Fruit fly (Drosophila melanogaster) whole organism, embryonic: ENCODE results near the gene CAHbeta.

Source experiments
- Adf1 ChIP-seq: fragments of 200-800 bp; sonication (Bioruptor generic); IDR thresholded peaks from 2 replicates; pipeline ENCODE4 v1.3.6; 2022; ENCODE audit warnings: missing biosample characterization, missing genetic modification characterization
- Bteb2 ChIP-seq: fragments of 200-800 bp; sonication (Bioruptor generic); optimal IDR thresholded peaks from 2 replicates; lab custom pipeline; 2016; ENCODE audit warnings: missing biosample characterization, missing genetic modification characterization
- CG11085 ChIP-seq: fragments of 200-800 bp; sonication (Bioruptor generic); IDR thresholded peaks from 2 replicates; pipeline ENCODE4 v1.3.6; 2022; ENCODE audit warnings: missing biosample characterization, missing genetic modification characterization
- CG11504 ChIP-seq: fragments of 200-800 bp; sonication (Bioruptor generic); optimal IDR thresholded peaks from 3 replicates; lab custom pipeline; 2019; ENCODE audit warnings: missing biosample characterization, mild to moderate bottlenecking, missing genetic modification characterization, moderate library complexity
- CG12104 ChIP-seq: fragments of 200-800 bp; sonication (Bioruptor generic); optimal IDR thresholded peaks from 3 replicates; lab custom pipeline; 2016; ENCODE audit warnings: missing biosample characterization, missing genetic modification characterization
- CG13296 ChIP-seq: fragments of 200-800 bp; sonication (Bioruptor generic); optimal IDR thresholded peaks from 3 replicates; lab custom pipeline; 2018; ENCODE audit warnings: missing biosample characterization, mild to moderate bottlenecking, missing genetic modification characterization
- CG15269 ChIP-seq: fragments of 200-800 bp; sonication (Bioruptor generic); optimal IDR thresholded peaks from 2 replicates; lab custom pipeline; 2018; ENCODE audit warnings: missing biosample characterization, mild to moderate bottlenecking, missing genetic modification characterization, moderate library complexity
- CG15696 ChIP-seq: fragments of 200-800 bp; sonication (Bioruptor generic); optimal IDR thresholded peaks from 2 replicates; lab custom pipeline; 2019; ENCODE audit warnings: missing biosample characterization, mild to moderate bottlenecking, missing genetic modification characterization, moderate library complexity
- CG16815 ChIP-seq: fragments of 200-800 bp; sonication (Bioruptor generic); optimal IDR thresholded peaks from 3 replicates; lab custom pipeline; 2017; ENCODE audit warnings: missing biosample characterization, mild to moderate bottlenecking, missing genetic modification characterization
- CG17328 ChIP-seq: fragments of 200-800 bp; sonication (Bioruptor generic); IDR thresholded peaks from 2 replicates; pipeline ENCODE4 v1.3.6; 2022; ENCODE audit warnings: missing biosample characterization, missing genetic modification characterization
- CG2116 ChIP-seq: fragments of 200-800 bp; sonication (Bioruptor generic); optimal IDR thresholded peaks from 3 replicates; lab custom pipeline; 2018; ENCODE audit warnings: missing biosample characterization, mild to moderate bottlenecking, missing genetic modification characterization
- CG30020 ChIP-seq: fragments of 200-800 bp; optimal IDR thresholded peaks from 2 replicates; lab custom pipeline; 2019; ENCODE audit warnings: missing biosample characterization, mild to moderate bottlenecking, missing genetic modification characterization, moderate library complexity
- CG31365 ChIP-seq: fragments of 200-800 bp; sonication (Bioruptor generic); optimal IDR thresholded peaks from 2 replicates; lab custom pipeline; 2018; ENCODE audit warnings: missing biosample characterization, mild to moderate bottlenecking, missing genetic modification characterization
- CG43689 ChIP-seq: fragments of 200-800 bp; sonication (Bioruptor generic); IDR thresholded peaks from 2 replicates; pipeline ENCODE4 v1.3.6; 2022; ENCODE audit warnings: missing biosample characterization, missing genetic modification characterization
- CG4404 ChIP-seq: fragments of 200-800 bp; sonication (Bioruptor generic); IDR thresholded peaks from 2 replicates; pipeline ENCODE4 v1.3.6; 2022; ENCODE audit warnings: missing biosample characterization, missing genetic modification characterization
- CG4617 ChIP-seq: fragments of 200-800 bp; sonication (Bioruptor generic); optimal IDR thresholded peaks from 3 replicates; lab custom pipeline; 2016; ENCODE audit warnings: missing biosample characterization, missing genetic modification characterization, borderline replicate concordance
- CG4707 ChIP-seq: fragments of 200-800 bp; sonication (Bioruptor generic); optimal IDR thresholded peaks from 2 replicates; lab custom pipeline; 2018; ENCODE audit warnings: missing biosample characterization, mild to moderate bottlenecking, missing genetic modification characterization, moderate library complexity
- Dp ChIP-seq: fragments of 200-800 bp; sonication (Bioruptor generic); optimal IDR thresholded peaks from 2 replicates; lab custom pipeline; 2018; ENCODE audit warnings: missing biosample characterization, mild to moderate bottlenecking, missing genetic modification characterization, moderate library complexity
- HHEX ChIP-seq: fragments of 200-800 bp; sonication (Bioruptor generic); optimal IDR thresholded peaks from 3 replicates; lab custom pipeline; 2017; ENCODE audit warnings: missing biosample characterization, mild to moderate bottlenecking, missing genetic modification characterization, missing genetic modification reagents
- Hr78 ChIP-seq, 2 experiments: fragments of 200-800 bp in 1 of 2; fragments of >200 bp in 1 of 2; sonication (Bioruptor generic) in 1 of 2; optimal IDR thresholded peaks; 2 replicates each; lab custom pipeline; 2017 to 2019; ENCODE audit warnings: missing biosample characterization in 2 of 2, missing genetic modification characterization in 2 of 2, mild to moderate bottlenecking in 1 of 2, moderate library complexity in 1 of 2
- Hsf ChIP-seq: fragments of 200-800 bp; sonication (Bioruptor generic); optimal IDR thresholded peaks from 3 replicates; lab custom pipeline; 2016; ENCODE audit warnings: missing biosample characterization, missing genetic modification characterization
- Jarid2 ChIP-seq: fragments of 200-800 bp; sonication (Bioruptor generic); optimal IDR thresholded peaks from 3 replicates; lab custom pipeline; 2017; ENCODE audit warnings: mild to moderate bottlenecking, missing biosample characterization, missing genetic modification reagents, missing genetic modification characterization
- NFAT ChIP-seq: fragments of 200-800 bp; sonication (Bioruptor generic); IDR thresholded peaks from 2 replicates; pipeline ENCODE4 v1.3.6; 2022; ENCODE audit warnings: missing biosample characterization, missing genetic modification characterization
- NK7.1 ChIP-seq: fragments of 200-800 bp; sonication (Bioruptor generic); optimal IDR thresholded peaks from 3 replicates; lab custom pipeline; 2016; ENCODE audit warnings: missing biosample characterization, missing genetic modification characterization
- Poxn ChIP-seq: fragments of 200-800 bp; sonication (Bioruptor generic); IDR thresholded peaks from 2 replicates; pipeline ENCODE4 v1.3.6; 2022; ENCODE audit warnings: missing biosample characterization, missing genetic modification characterization
- Trl ChIP-seq, 3 experiments: fragments of >200 bp in 2 of 3; fragments of 200-800 bp in 1 of 3; sonication (Bioruptor generic) in 1 of 3; optimal IDR thresholded peaks; 2 replicates in 1 of 3; 3 replicates in 2 of 3; lab custom pipeline; 2016 to 2017; ENCODE audit warnings: missing biosample characterization in 1 of 3, missing genetic modification characterization in 1 of 3
- ac ChIP-seq: fragments of 200-800 bp; sonication (Bioruptor generic); optimal IDR thresholded peaks from 3 replicates; lab custom pipeline; 2017; ENCODE audit warnings: missing biosample characterization, mild to moderate bottlenecking, missing genetic modification characterization
- bowl ChIP-seq: fragments of 200-800 bp; sonication (Bioruptor generic); IDR thresholded peaks from 2 replicates; pipeline ENCODE4 v1.3.6; 2022; ENCODE audit warnings: missing biosample characterization, missing genetic modification characterization
- chif ChIP-seq, 2 experiments: fragments of 200-800 bp; sonication (Bioruptor generic); optimal IDR thresholded peaks; 3 replicates each; lab custom pipeline; 2016; ENCODE audit warnings: missing biosample characterization in 2 of 2, missing genetic modification characterization in 2 of 2
- dpn ChIP-seq, 2 experiments: fragments of 200-800 bp; sonication (Bioruptor generic); optimal IDR thresholded peaks; 3 replicates each; lab custom pipeline; 2016; ENCODE audit warnings: missing biosample characterization in 2 of 2, missing genetic modification characterization in 2 of 2
- eve ChIP-seq, 2 experiments: fragments of >200 bp; optimal IDR thresholded peaks; 2 replicates each; lab custom pipeline; 2017; ENCODE audit warnings: missing biosample characterization in 2 of 2, missing genetic modification characterization in 2 of 2
- eyg ChIP-seq: fragments of 200-800 bp; sonication (Bioruptor generic); optimal IDR thresholded peaks from 3 replicates; lab custom pipeline; 2016; ENCODE audit warnings: missing biosample characterization, missing genetic modification characterization
- fd3F ChIP-seq: fragments of 200-800 bp; sonication (Bioruptor generic); optimal IDR thresholded peaks from 2 replicates; lab custom pipeline; 2018; ENCODE audit warnings: missing biosample characterization, mild to moderate bottlenecking, missing genetic modification characterization, moderate library complexity
- gfzf ChIP-seq: fragments of 200-800 bp; sonication (Bioruptor generic); optimal IDR thresholded peaks from 2 replicates; lab custom pipeline; 2016; ENCODE audit warnings: missing biosample characterization, mild to moderate bottlenecking, missing genetic modification characterization, moderate library complexity
- kni ChIP-seq: fragments of 200-800 bp; sonication (Bioruptor generic); optimal IDR thresholded peaks from 3 replicates; lab custom pipeline; 2017; ENCODE audit warnings: mild to moderate bottlenecking, missing biosample characterization, missing genetic modification reagents, missing genetic modification characterization
- lov ChIP-seq, 2 experiments: fragments of 200-800 bp in 1 of 2; fragments of >200 bp in 1 of 2; sonication (Bioruptor generic) in 1 of 2; IDR thresholded peaks in 1 of 2; optimal IDR thresholded peaks in 1 of 2; 2 replicates in 1 of 2; 3 replicates in 1 of 2; pipeline versions ENCODE4 v1.3.6 to Lab custom; 2017 to 2022; ENCODE audit warnings: missing biosample characterization in 1 of 2, missing genetic modification characterization in 1 of 2
- maf-S ChIP-seq: fragments of 200-800 bp; sonication (Bioruptor generic); optimal IDR thresholded peaks from 2 replicates; lab custom pipeline; 2016; ENCODE audit warnings: missing biosample characterization, missing genetic modification characterization
- onecut ChIP-seq: fragments of 200-800 bp; sonication (Bioruptor generic); IDR thresholded peaks from 2 replicates; pipeline ENCODE4 v1.3.6; 2022; ENCODE audit warnings: missing biosample characterization, missing genetic modification characterization
- repo ChIP-seq: fragments of 200-800 bp; sonication (Bioruptor generic); optimal IDR thresholded peaks from 2 replicates; lab custom pipeline; 2016; ENCODE audit warnings: missing biosample characterization, missing genetic modification characterization
- sd ChIP-seq: fragments of 200-800 bp; sonication (Bioruptor generic); optimal IDR thresholded peaks from 3 replicates; lab custom pipeline; 2018; ENCODE audit warnings: missing biosample characterization, mild to moderate bottlenecking, missing genetic modification characterization, moderate library complexity
- ssp ChIP-seq: fragments of 200-800 bp; sonication (Bioruptor generic); IDR thresholded peaks from 2 replicates; pipeline ENCODE4 v1.3.6; 2022; ENCODE audit warnings: missing biosample characterization, missing genetic modification characterization
- stwl ChIP-seq: fragments of 200-800 bp; sonication (Bioruptor generic); optimal IDR thresholded peaks from 3 replicates; lab custom pipeline; 2018; ENCODE audit warnings: missing biosample characterization, mild to moderate bottlenecking, missing genetic modification characterization, moderate library complexity
- tio ChIP-seq: fragments of 200-800 bp; sonication (Bioruptor generic); optimal IDR thresholded peaks from 2 replicates; lab custom pipeline; 2017; ENCODE audit warnings: missing biosample characterization, missing genetic modification characterization, inconsistent platforms
- tll ChIP-seq, 2 experiments: fragments of 200-800 bp in 1 of 2; fragments of >200 bp in 1 of 2; sonication (Bioruptor generic) in 1 of 2; optimal IDR thresholded peaks; 2 replicates each; lab custom pipeline; 2017 to 2019; ENCODE audit warnings: missing biosample characterization in 2 of 2, missing genetic modification characterization in 2 of 2, mild to moderate bottlenecking in 1 of 2, moderate library complexity in 1 of 2
- trh ChIP-seq: fragments of 200-800 bp; sonication (Bioruptor generic); optimal IDR thresholded peaks from 2 replicates; lab custom pipeline; 2016; ENCODE audit warnings: missing biosample characterization, missing genetic modification characterization
- wdn ChIP-seq: fragments of 200-800 bp; sonication (Bioruptor generic); IDR thresholded peaks from 2 replicates; pipeline ENCODE4 v1.3.6; 2022; ENCODE audit warnings: missing biosample characterization, missing genetic modification characterization
- wek ChIP-seq: fragments of 200-800 bp; sonication (Bioruptor generic); optimal IDR thresholded peaks from 3 replicates; lab custom pipeline; 2018; ENCODE audit warnings: missing biosample characterization, mild to moderate bottlenecking, missing genetic modification characterization, moderate library complexity
- zfh1 ChIP-seq: fragments of 200-800 bp; sonication (Bioruptor generic); IDR thresholded peaks from 3 replicates; pipeline ENCODE4 v1.3.6; 2022; ENCODE audit warnings: missing biosample characterization, missing genetic modification characterization

The CAHbeta gene

dm6 chr3R:8962860-8963755, 17.6 kb upstream of the CAHbeta start, which contains the start of gene ich (continued):
- TF ChIP-seq CG13296 (no peak), ac (GFP tag; lab: Kevin White, UChicago) (peak; percentile 6), CG31365 (tag; lab: Kevin White, UChicago) (no peak), CG4707 (no peak), CG15269 (tag; lab: Kevin White, UChicago) (no peak), CG17328 (GFP tag; lab: Robert Waterston, UW) (no peak), CG11504 (tag; lab: Kevin White, UChicago) (peak; percentile 97), fd3F (no peak), NFAT (GFP tag; lab: Robert Waterston, UW) (no peak), trh (GFP tag; lab: Kevin White, UChicago) (no peak), Dp (no peak), lov (optimal IDR thresholded peaks at IDR 0.05; lab: Kevin White, UChicago) (no peak), lov (GFP tag; IDR thresholded peaks at IDR 0.05; lab: Robert Waterston, UW) (no peak), CG43689 (GFP tag; lab: Robert Waterston, UW) (no peak), dpn (GFP tag; optimal IDR thresholded peaks at IDR 0.05; lab: Kevin White, UChicago) (no peak), eyg (GFP tag; lab: Kevin White, UChicago) (no peak), tio (GFP tag; lab: Kevin White, UChicago) (no peak), CG2116 (GFP tag; lab: Kevin White, UChicago) (no peak), bowl (GFP tag; lab: Robert Waterston, UW) (no peak), wek (no peak), CG4404 (GFP tag; lab: Robert Waterston, UW) (no peak), Poxn (no peak), CG12104 (GFP tag; lab: Kevin White, UChicago) (no peak), chif (GFP tag; optimal IDR thresholded peaks at IDR 0.05; lab: Kevin White, UChicago) (no peak), NK7.1 (GFP tag; lab: Kevin White, UChicago) (no peak), Adf1 (GFP tag; lab: Robert Waterston, UW) (peak; percentile 85), onecut (GFP tag; lab: Robert Waterston, UW) (no peak), tll (GFP tag; optimal IDR thresholded peaks at IDR 0.05; lab: Kevin White, UChicago) (peak in 1 of 2 experiments; percentile 48), gfzf (GFP tag; lab: Kevin White, UChicago) (no peak), Hsf (GFP tag; lab: Kevin White, UChicago) (no peak), maf-S (no peak), CG16815 (GFP tag; lab: Kevin White, UChicago) (no peak), zfh1 (GFP tag; lab: Robert Waterston, UW) (0 out of 3 replicates have a peak, but pooled peaks have one; percentile 5), wdn (GFP tag; lab: Robert Waterston, UW) (no peak), stwl (tag; lab: Kevin White, UChicago) (peak; percentile 6), ssp (GFP tag; lab: Robert Waterston, UW) (no peak), sd (tag; lab: Kevin White, UChicago) (no peak), CG15696 (tag; lab: Kevin White, UChicago) (no peak), Trl (optimal IDR thresholded peaks at IDR 0.05; lab: Kevin White, UChicago) (peak in 1 of 2 experiments; percentile 8), Trl (GFP tag; optimal IDR thresholded peaks at IDR 0.05; lab: Kevin White, UChicago) (no peak), CG4617 (GFP tag; lab: Kevin White, UChicago) (no peak), kni (GFP tag; lab: Kevin White, UChicago) (peak; percentile 34), CG11085 (GFP tag; lab: Robert Waterston, UW) (no peak), Hr78 (GFP tag; optimal IDR thresholded peaks at IDR 0.05; lab: Kevin White, UChicago) (no peak), Bteb2 (GFP tag; lab: Kevin White, UChicago) (no peak), CG30020 (tag; lab: Kevin White, UChicago) (no peak), Jarid2 (GFP tag; lab: Kevin White, UChicago) (peak; percentile 87), repo (GFP tag; lab: Kevin White, UChicago) (no peak), eve (GFP tag; optimal IDR thresholded peaks at IDR 0.05; lab: Kevin White, UChicago) (no peak), HHEX (GFP tag; lab: Kevin White, UChicago) (no peak)
